Worm (Caenorhabditis elegans) whole organism, early embryonic: ENCODE measurements around the gene rpb-11.

ENCODE experiments used
- F13C5.2 ChIP-seq: sonication (generic microtip); optimal IDR thresholded peaks from 2 replicates; lab custom pipeline; 2017; ENCODE audit warnings: mild to moderate bottlenecking, missing genetic modification characterization, inconsistent platforms, missing compliant biosample characterization
- aly-1 ChIP-seq: sonication (generic microtip); optimal IDR thresholded peaks from 2 replicates; lab custom pipeline; 2016; ENCODE audit warnings: missing genetic modification characterization, missing compliant biosample characterization
- ama-1 ChIP-seq: fragments of 150-350 bp; optimal IDR thresholded peaks from 2 replicates; lab custom pipeline; 2014
- hmg-4 ChIP-seq: fragments of 200-800 bp; sonication (Bioruptor generic); optimal IDR thresholded peaks from 2 replicates; lab custom pipeline; 2018; ENCODE audit warnings: mild to moderate bottlenecking, missing genetic modification characterization, missing compliant biosample characterization
- pes-1 ChIP-seq: fragments of 200-800 bp; sonication (Bioruptor generic); IDR thresholded peaks from 2 replicates; pipeline ENCODE4 v1.3.6; 2022; ENCODE audit warnings: missing genetic modification reagents, missing genetic modification characterization, missing compliant biosample characterization
- sea-1 ChIP-seq: fragments of 200-800 bp; sonication (Bioruptor generic); conservative IDR thresholded peaks from 2 replicates; pipeline ENCODE4 v1.3.6; 2022; ENCODE audit warnings: missing genetic modification characterization, missing compliant biosample characterization
- tbx-11 ChIP-seq: fragments of 200-800 bp; sonication (Bioruptor generic); IDR thresholded peaks from 2 replicates; pipeline ENCODE4 v1.3.6; 2022; ENCODE audit warnings: missing genetic modification characterization, missing compliant biosample characterization

- TF ChIP-seq tbx-11 (GFP tag; lab: Robert Waterston, UW) (no peak), ama-1 (no peak), aly-1 (tag; lab: Kevin White, UChicago) (no peak), F13C5.2 (no peak), pes-1 (GFP tag; lab: Robert Waterston, UW) (no peak), sea-1 (GFP tag; lab: Robert Waterston, UW) (no peak), hmg-4 (GFP tag; lab: Kevin White, UChicago) (no peak)
These were observed 49.1 kb upstream of the rpb-11 start, which contains the start of gene F01D5.8 for ce11 chrII:14010656-14011376.
